Worm (Caenorhabditis elegans) whole organism, early embryonic: Measurements from ENCODE around the gene B0281.1.

Experiments used
- ama-1 ChIP-seq: fragments of 150-350 bp; optimal IDR thresholded peaks from 2 replicates; lab custom pipeline; 2014
- ets-7 ChIP-seq: sonication (generic microtip); optimal IDR thresholded peaks from 2 replicates; lab custom pipeline; 2016; ENCODE audit warnings: missing genotype, missing genetic modification characterization, missing compliant biosample characterization
- hmg-4 ChIP-seq: fragments of 200-800 bp; sonication (Bioruptor generic); optimal IDR thresholded peaks from 2 replicates; lab custom pipeline; 2018; ENCODE audit warnings: mild to moderate bottlenecking, missing genetic modification characterization, missing compliant biosample characterization
- hnd-1 ChIP-seq: sonication (generic microtip); optimal IDR thresholded peaks from 2 replicates; lab custom pipeline; 2016; ENCODE audit warnings: missing genetic modification characterization, missing compliant biosample characterization
- tbx-11 ChIP-seq: fragments of 200-800 bp; sonication (Bioruptor generic); IDR thresholded peaks from 2 replicates; pipeline ENCODE4 v1.3.6; 2022; ENCODE audit warnings: missing genetic modification characterization, missing compliant biosample characterization
- tbx-37 ChIP-seq: fragments of 200-800 bp; sonication (Bioruptor generic); conservative IDR thresholded peaks from 2 replicates; pipeline ENCODE4 v1.3.6; 2022; ENCODE audit warnings: missing genetic modification reagents, missing genetic modification characterization, missing compliant biosample characterization

ce11 chrII:2305507-2305906 is 7.4 kb upstream of the B0281.1 start:
- no peak for TF ChIP-seq ama-1 (lab: Kevin White, UChicago)
- no peak for TF ChIP-seq hnd-1 (tag; lab: Kevin White, UChicago)
- no peak for TF ChIP-seq ets-7
- TF ChIP-seq tbx-37, result no peak
- no peak for TF ChIP-seq tbx-11 (GFP tag; lab: Robert Waterston, UW)
- TF ChIP-seq hmg-4 (GFP tag; lab: Kevin White, UChicago), result no peak
